Worm (Caenorhabditis elegans): Measurements from ENCODE around the gene K09H11.11.

The K09H11.11 gene

DNA sequence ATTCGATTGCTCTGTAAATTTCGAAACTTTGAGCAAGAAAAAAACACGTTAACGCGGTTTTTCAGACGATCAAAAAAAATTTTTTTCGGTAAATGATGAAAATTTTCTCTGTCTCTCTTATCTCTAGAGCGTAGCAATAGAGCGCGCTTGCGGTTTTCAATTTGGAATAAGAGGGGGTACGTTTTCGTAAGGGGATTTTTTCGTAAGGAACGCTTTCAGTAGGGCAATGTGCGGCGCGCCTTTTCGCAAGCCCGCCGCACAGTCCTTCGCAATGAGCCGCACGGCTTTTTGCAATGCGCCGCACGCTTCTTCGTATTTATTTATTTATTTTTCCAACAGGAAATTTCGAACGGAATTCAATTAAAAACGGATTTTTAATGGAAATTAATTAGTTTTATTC, 21.9 kb upstream of the K09H11.11 start, which contains the start of gene F44E7.4 (continued):
- TF ChIP-seq lin-1 (GFP tag; IDR thresholded peaks at IDR 0.05) (peak; percentile 91), Y105C5A.15 (GFP tag; IDR thresholded peaks at IDR 0.05) (peak; percentile 80; the same call in 1 of the 2 replicates), mep-1 (tag; optimal IDR thresholded peaks at IDR 0.05) (peak; percentile 62)

DNA sequence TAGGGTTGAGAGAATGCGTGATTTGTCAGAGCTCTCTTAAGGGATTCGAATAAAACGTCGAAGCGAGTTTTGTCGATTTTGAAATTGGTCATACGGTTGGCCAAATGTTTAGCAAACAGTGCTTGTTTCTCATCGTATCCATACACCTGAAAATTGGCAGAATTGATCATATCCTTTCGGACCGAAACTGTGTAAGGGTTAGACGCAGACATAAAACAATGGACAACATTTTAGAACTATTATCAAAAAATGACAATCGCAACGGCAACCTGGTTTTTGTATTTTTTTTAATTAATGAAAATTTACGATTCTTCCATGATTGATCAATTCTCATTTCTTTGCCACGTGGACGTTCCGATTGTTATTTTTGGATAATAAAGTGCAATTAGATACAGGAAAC, 19.1 kb upstream of the K09H11.11 start:
- TF ChIP-seq lir-3 (tag; optimal IDR thresholded peaks at IDR 0.05) (no peak), hif-1 (tag; optimal IDR thresholded peaks at IDR 0.05) (no peak)

DNA sequence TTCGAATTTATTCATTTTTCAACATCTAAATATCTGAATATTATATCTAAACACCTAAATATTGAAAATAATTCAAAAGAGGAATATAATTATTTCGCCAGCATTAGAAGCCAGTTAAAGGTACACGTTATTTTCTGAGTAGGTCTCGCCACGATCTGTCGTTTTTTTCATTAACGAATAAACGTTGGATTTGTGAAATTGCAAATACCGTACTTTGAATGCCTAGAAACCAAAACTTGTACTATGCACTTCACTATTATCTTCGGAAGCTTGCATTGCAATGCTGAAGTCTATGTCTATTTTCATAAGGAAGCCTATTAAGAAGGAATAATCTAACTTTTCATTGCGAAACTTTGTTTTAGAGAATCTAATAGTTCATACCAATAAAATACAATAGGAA, 17.4 kb upstream of the K09H11.11 start:
- TF ChIP-seq nhr-237 (tag; optimal IDR thresholded peaks at IDR 0.05) (no peak), rbr-2 (tag; optimal IDR thresholded peaks at IDR 0.05) (no peak), nhr-25 (tag; optimal IDR thresholded peaks at IDR 0.05; ENCODE audit: borderline replicate concordance, insufficient read depth) (no peak), arid-1 (GFP tag; conservative IDR thresholded peaks at IDR 0.05) (no peak)

DNA sequence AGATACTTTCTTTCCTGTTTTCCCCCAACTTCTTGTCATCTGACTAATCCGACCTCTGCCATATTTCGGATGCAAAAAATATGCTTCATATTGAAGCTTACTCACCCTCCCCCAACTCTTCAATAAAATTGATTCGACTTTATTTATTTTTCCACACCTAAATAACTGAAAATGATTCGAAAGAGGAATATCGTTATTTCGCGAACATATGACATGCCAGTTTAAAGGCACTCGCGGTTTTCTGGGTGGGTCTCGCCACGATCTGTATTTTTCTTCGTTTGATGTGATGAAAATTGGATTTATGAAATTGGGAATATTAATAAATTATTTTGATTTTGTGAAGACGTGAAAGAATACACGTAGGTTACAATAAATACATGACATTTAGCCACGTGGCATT, 16.6 kb upstream of the K09H11.11 start, which contains the start of gene F44E7.3:
TSS of gene F44E7.3 (plus strand) at position 319 of the 400 bp plus-strand sequence.
- TF ChIP-seq unc-62 (GFP tag; optimal IDR thresholded peaks at IDR 0.05 in 1 of 2), result peak in 1 of 2 experiments; percentile 59
- no peak for TF ChIP-seq unc-62 (tag; optimal IDR thresholded peaks at IDR 0.05)
- no peak for TF ChIP-seq nhr-111 (GFP tag; optimal IDR thresholded peaks at IDR 0.05)
- peak; percentile 36; the same call in 1 of the 2 replicates for TF ChIP-seq lin-38 (GFP tag; IDR thresholded peaks at IDR 0.05)
- no peak for TF ChIP-seq zag-1 (tag; optimal IDR thresholded peaks at IDR 0.05)
- TF ChIP-seq mes-2 (tag; optimal IDR thresholded peaks at IDR 0.05; ENCODE audit: poor library complexity, severe bottlenecking), result peak; percentile 14
- peak; percentile 2 for TF ChIP-seq hlh-11 (tag; optimal IDR thresholded peaks at IDR 0.05)
- peak; percentile 73 for TF ChIP-seq aha-1 (tag)
- no peak for TF ChIP-seq nhr-77 (tag; optimal IDR thresholded peaks at IDR 0.05)

ce11 chrV:5769999-5770398, 14.9 kb upstream of the K09H11.11 start:
- TF ChIP-seq dmd-6 (GFP tag; IDR thresholded peaks at IDR 0.05) (peak; percentile 38; the same call in 1 of the 2 replicates), Y105C5A.15 (GFP tag; IDR thresholded peaks at IDR 0.05) (no peak), mes-2 (tag; optimal IDR thresholded peaks at IDR 0.05; ENCODE audit: poor library complexity, severe bottlenecking) (peak; percentile 33), mxl-2 (GFP tag; conservative IDR thresholded peaks at IDR 0.05) (peak; percentile 80)

DNA sequence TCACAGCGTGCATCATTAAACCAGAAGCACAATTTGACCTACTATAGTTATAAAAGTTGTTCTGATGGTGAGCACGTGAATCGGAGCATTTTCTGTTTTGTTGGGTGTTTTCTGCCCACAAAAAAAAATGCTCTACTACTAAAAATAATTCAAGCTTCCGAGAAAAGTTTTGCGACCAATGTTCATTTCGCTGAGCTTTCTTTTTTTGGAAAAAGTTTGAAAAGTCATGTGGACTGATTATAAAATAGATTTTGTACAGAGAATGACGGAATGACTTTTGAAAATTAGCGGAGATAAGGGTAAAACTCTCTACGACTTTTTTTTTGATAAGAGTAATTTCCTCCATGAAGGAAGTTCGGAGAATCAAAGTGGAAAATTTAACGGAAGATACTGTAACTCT, 14.4 kb upstream of the K09H11.11 start:
- TF ChIP-seq daf-16 (GFP tag; optimal IDR thresholded peaks at IDR 0.05) (no peak), daf-16 (tag; optimal IDR thresholded peaks at IDR 0.05) (peak; percentile 56), pqm-1 (tag; optimal IDR thresholded peaks at IDR 0.05) (peak; percentile 36), mes-2 (tag; optimal IDR thresholded peaks at IDR 0.05; ENCODE audit: poor library complexity, severe bottlenecking) (no peak), dmd-6 (GFP tag; IDR thresholded peaks at IDR 0.05) (peak; percentile 82), nhr-28 (tag; optimal IDR thresholded peaks at IDR 0.05) (peak; percentile 32), hlh-11 (tag; optimal IDR thresholded peaks at IDR 0.05) (peak; percentile 51), zip-11 (GFP tag; IDR thresholded peaks at IDR 0.05) (no peak), mdl-1 (tag; optimal IDR thresholded peaks at IDR 0.05) (peak in 1 of 2 experiments; percentile 16), dve-1 (tag; optimal IDR thresholded peaks at IDR 0.05; ENCODE audit: insufficient read depth) (peak; percentile 35), ces-1 (GFP tag; optimal IDR thresholded peaks at IDR 0.05) (no peak), tag-97 (GFP tag; IDR thresholded peaks at IDR 0.05) (no peak), nhr-48 (tag; optimal IDR thresholded peaks at IDR 0.05) (peak; percentile 48), unc-62 (GFP tag; optimal IDR thresholded peaks at IDR 0.05 in 1 of 2) (peak in 1 of 2 experiments; percentile 60), unc-62 (tag; optimal IDR thresholded peaks at IDR 0.05) (no peak), hlh-30 (tag; optimal IDR thresholded peaks at IDR 0.05; ENCODE audit: insufficient read depth) (peak; percentile 15)
